Fruit fly (Drosophila melanogaster) whole organism, embryonic: Measurements from ENCODE around the gene Scgalpha.

Experiments used
- Abd-B ChIP-seq: fragments of 200-800 bp; sonication (Bioruptor generic); optimal IDR thresholded peaks from 2 replicates; lab custom pipeline; 2018; ENCODE audit warnings: missing biosample characterization, mild to moderate bottlenecking, missing genetic modification characterization, moderate library complexity
- CG10147 ChIP-seq: fragments of 200-800 bp; sonication (Bioruptor generic); optimal IDR thresholded peaks from 2 replicates; lab custom pipeline; 2019; ENCODE audit warnings: missing biosample characterization, mild to moderate bottlenecking, missing genetic modification characterization, moderate library complexity
- CG10267 ChIP-seq: fragments of 200-800 bp; sonication (Bioruptor generic); optimal IDR thresholded peaks from 2 replicates; lab custom pipeline; 2018; ENCODE audit warnings: missing biosample characterization, mild to moderate bottlenecking, missing genetic modification characterization, moderate library complexity
- CG10431 ChIP-seq: fragments of 200-800 bp; sonication (Bioruptor generic); optimal IDR thresholded peaks from 3 replicates; lab custom pipeline; 2018; ENCODE audit warnings: missing biosample characterization, mild to moderate bottlenecking, missing genetic modification characterization
- CG10462 ChIP-seq: fragments of 200-800 bp; sonication (Bioruptor generic); optimal IDR thresholded peaks from 2 replicates; lab custom pipeline; 2016; ENCODE audit warnings: missing biosample characterization, missing genetic modification characterization
- CG11085 ChIP-seq: fragments of 200-800 bp; sonication (Bioruptor generic); IDR thresholded peaks from 2 replicates; pipeline ENCODE4 v1.3.6; 2022; ENCODE audit warnings: missing biosample characterization, missing genetic modification characterization
- CG12071 ChIP-seq: fragments of 200-800 bp; sonication (Bioruptor generic); optimal IDR thresholded peaks from 3 replicates; lab custom pipeline; 2018; ENCODE audit warnings: missing biosample characterization, mild to moderate bottlenecking, missing genetic modification characterization
- CG1233 ChIP-seq: fragments of 200-800 bp; sonication (Bioruptor generic); optimal IDR thresholded peaks from 4 replicates; lab custom pipeline; 2018; ENCODE audit warnings: missing biosample characterization, mild to moderate bottlenecking, missing genetic modification characterization
- CG12769 ChIP-seq: fragments of 200-800 bp; sonication (Bioruptor generic); optimal IDR thresholded peaks from 2 replicates; lab custom pipeline; 2019; ENCODE audit warnings: missing biosample characterization, mild to moderate bottlenecking, missing genetic modification characterization, moderate library complexity
- CG14860 ChIP-seq: fragments of 200-800 bp; sonication (Bioruptor generic); IDR thresholded peaks from 3 replicates; pipeline ENCODE4 v1.3.6; 2022; ENCODE audit warnings: missing biosample characterization, missing genetic modification characterization; ENCODE audit not compliant: partially characterized antibody
- CG1603 ChIP-seq: fragments of 200-800 bp; sonication (Bioruptor generic); optimal IDR thresholded peaks from 2 replicates; lab custom pipeline; 2019; ENCODE audit warnings: missing biosample characterization, mild to moderate bottlenecking, missing genetic modification characterization, moderate library complexity
- CG17359 ChIP-seq: fragments of 200-800 bp; sonication (Bioruptor generic); optimal IDR thresholded peaks from 3 replicates; lab custom pipeline; 2018; ENCODE audit warnings: missing biosample characterization, mild to moderate bottlenecking, missing genetic modification characterization, moderate library complexity
- CG17568 ChIP-seq: fragments of 200-800 bp; sonication (Bioruptor generic); optimal IDR thresholded peaks from 2 replicates; lab custom pipeline; 2018; ENCODE audit warnings: missing biosample characterization, mild to moderate bottlenecking, missing genetic modification characterization, moderate library complexity
- CG1792 ChIP-seq: fragments of 200-800 bp; sonication (Bioruptor generic); optimal IDR thresholded peaks from 2 replicates; lab custom pipeline; 2016; ENCODE audit warnings: missing biosample characterization, missing genetic modification characterization
- CG3407 ChIP-seq: fragments of 200-800 bp; sonication (Bioruptor generic); optimal IDR thresholded peaks from 2 replicates; lab custom pipeline; 2018; ENCODE audit warnings: missing biosample characterization, mild to moderate bottlenecking, missing genetic modification characterization
- CG4707 ChIP-seq: fragments of 200-800 bp; sonication (Bioruptor generic); optimal IDR thresholded peaks from 2 replicates; lab custom pipeline; 2018; ENCODE audit warnings: missing biosample characterization, mild to moderate bottlenecking, missing genetic modification characterization, moderate library complexity
- CG5245 ChIP-seq: fragments of 200-800 bp; sonication (Bioruptor generic); optimal IDR thresholded peaks from 3 replicates; lab custom pipeline; 2016; ENCODE audit warnings: missing biosample characterization, missing genetic modification characterization
- Doc2 ChIP-seq: fragments of 200-800 bp; sonication (Bioruptor generic); IDR thresholded peaks from 2 replicates; pipeline ENCODE4 v1.3.6; 2022; ENCODE audit warnings: missing biosample characterization, missing genetic modification characterization
- Fer1 ChIP-seq: fragments of 200-800 bp; sonication (Bioruptor generic); optimal IDR thresholded peaks from 2 replicates; lab custom pipeline; 2017; ENCODE audit warnings: missing biosample characterization, mild to moderate bottlenecking, missing genetic modification characterization
- H15 ChIP-seq: fragments of 200-800 bp; sonication (Bioruptor generic); IDR thresholded peaks from 3 replicates; pipeline ENCODE4 v1.3.6; 2022; ENCODE audit warnings: missing biosample characterization, missing genetic modification characterization
- Lhr ChIP-seq: fragments of 200-800 bp; sonication (Bioruptor generic); optimal IDR thresholded peaks from 3 replicates; lab custom pipeline; 2017; ENCODE audit warnings: mild to moderate bottlenecking, missing biosample characterization, missing genetic modification reagents, missing genetic modification characterization
- Vsx1 ChIP-seq: fragments of 200-800 bp; sonication (Bioruptor generic); optimal IDR thresholded peaks from 2 replicates; lab custom pipeline; 2017; ENCODE audit warnings: missing biosample characterization, mild to moderate bottlenecking, missing genetic modification characterization, missing genetic modification reagents
- ab ChIP-seq: fragments of 200-800 bp; sonication (Bioruptor generic); optimal IDR thresholded peaks from 2 replicates; lab custom pipeline; 2016; ENCODE audit warnings: missing biosample characterization, missing genetic modification characterization
- ash1 ChIP-seq: fragments of 200-800 bp; sonication (Bioruptor generic); optimal IDR thresholded peaks from 2 replicates; lab custom pipeline; 2018; ENCODE audit warnings: missing biosample characterization, mild to moderate bottlenecking, missing genetic modification characterization
- ci ChIP-seq: fragments of 200-800 bp; sonication (Bioruptor generic); IDR thresholded peaks from 3 replicates; pipeline ENCODE4 v1.3.6; 2022; ENCODE audit warnings: missing biosample characterization, missing genetic modification characterization
- da ChIP-seq: fragments of 200-800 bp; sonication (Bioruptor generic); optimal IDR thresholded peaks from 2 replicates; lab custom pipeline; 2016; ENCODE audit warnings: missing biosample characterization, missing genetic modification characterization
- dati ChIP-seq: fragments of 200-800 bp; sonication (Bioruptor generic); IDR thresholded peaks from 2 replicates; pipeline ENCODE4 v1.3.6; 2022; ENCODE audit warnings: missing biosample characterization, missing genetic modification characterization
- disco-r ChIP-seq: fragments of 200-800 bp; sonication (Bioruptor generic); optimal IDR thresholded peaks from 2 replicates; lab custom pipeline; 2016; ENCODE audit warnings: missing biosample characterization, missing genetic modification characterization
- dmrt11E ChIP-seq: fragments of 200-800 bp; sonication (Bioruptor generic); optimal IDR thresholded peaks from 3 replicates; lab custom pipeline; 2018; ENCODE audit warnings: missing biosample characterization, mild to moderate bottlenecking, missing genetic modification characterization, moderate library complexity
- fd96Cb ChIP-seq: fragments of 200-800 bp; sonication (Bioruptor generic); optimal IDR thresholded peaks from 2 replicates; lab custom pipeline; 2018; ENCODE audit warnings: missing biosample characterization, mild to moderate bottlenecking, missing genetic modification characterization, moderate library complexity
- ftz-f1 ChIP-seq: fragments of 200-800 bp; sonication (Bioruptor generic); optimal IDR thresholded peaks from 2 replicates; lab custom pipeline; 2016; ENCODE audit warnings: missing biosample characterization, missing genetic modification characterization
- gcm2 ChIP-seq: fragments of 200-800 bp; sonication (Bioruptor generic); optimal IDR thresholded peaks from 2 replicates; lab custom pipeline; 2016; ENCODE audit warnings: missing biosample characterization, missing genetic modification characterization
- grn ChIP-seq: fragments of 200-800 bp; sonication (Bioruptor generic); optimal IDR thresholded peaks from 3 replicates; lab custom pipeline; 2017; ENCODE audit warnings: missing biosample characterization, missing genetic modification characterization
- insv ChIP-seq, 2 experiments: fragments of 200-800 bp; sonication (Bioruptor generic); optimal IDR thresholded peaks; 3 replicates each; lab custom pipeline; 2016 to 2018; ENCODE audit warnings: missing biosample characterization in 2 of 2, missing genetic modification characterization in 2 of 2
- jing ChIP-seq: fragments of 200-800 bp; sonication (Bioruptor generic); optimal IDR thresholded peaks from 2 replicates; lab custom pipeline; 2018; ENCODE audit warnings: missing biosample characterization, mild to moderate bottlenecking, missing genetic modification characterization
- jumu ChIP-seq: fragments of 200-800 bp; sonication (Bioruptor generic); optimal IDR thresholded peaks from 3 replicates; lab custom pipeline; 2016; ENCODE audit warnings: missing biosample characterization, missing genetic modification characterization
- kah ChIP-seq: fragments of 200-800 bp; sonication (Bioruptor generic); optimal IDR thresholded peaks from 2 replicates; lab custom pipeline; 2018; ENCODE audit warnings: missing biosample characterization, mild to moderate bottlenecking, missing genetic modification characterization
- kay ChIP-seq: fragments of 200-800 bp; sonication (Bioruptor generic); optimal IDR thresholded peaks from 2 replicates; lab custom pipeline; 2016; ENCODE audit warnings: missing biosample characterization, missing genetic modification characterization
- ken ChIP-seq: fragments of 200-800 bp; sonication (Bioruptor generic); IDR thresholded peaks from 3 replicates; pipeline ENCODE4 v1.3.6; 2022; ENCODE audit warnings: missing biosample characterization, missing genetic modification characterization
- lilli ChIP-seq: fragments of 200-800 bp; sonication (Bioruptor generic); optimal IDR thresholded peaks from 3 replicates; lab custom pipeline; 2016; ENCODE audit warnings: missing biosample characterization, missing genetic modification characterization
- odd ChIP-seq: fragments of 200-800 bp; sonication (Bioruptor generic); optimal IDR thresholded peaks from 2 replicates; lab custom pipeline; 2017; ENCODE audit warnings: missing biosample characterization, mild to moderate bottlenecking, missing genetic modification characterization
- otp ChIP-seq: fragments of 200-800 bp; sonication (Bioruptor generic); IDR thresholded peaks from 3 replicates; pipeline ENCODE4, ENCODE4 v1.3.6; 2022; ENCODE audit warnings: missing biosample characterization, missing genetic modification characterization
- sc ChIP-seq, 3 experiments: fragments of >200 bp in 2 of 3; fragments of 200-800 bp in 1 of 3; sonication (Bioruptor generic) in 1 of 3; optimal IDR thresholded peaks; 2 replicates in 2 of 3; 3 replicates in 1 of 3; lab custom pipeline; 2017; ENCODE audit warnings: mild to moderate bottlenecking in 1 of 3, missing biosample characterization in 1 of 3, missing genetic modification characterization in 1 of 3, missing genetic modification reagents in 1 of 3
- schlank ChIP-seq: fragments of 200-800 bp; sonication (Bioruptor generic); optimal IDR thresholded peaks from 2 replicates; lab custom pipeline; 2018; ENCODE audit warnings: missing biosample characterization, mild to moderate bottlenecking, missing genetic modification characterization
- sens ChIP-seq: fragments of 200-800 bp; sonication (Bioruptor generic); peaks from one replicate; lab custom pipeline; 2016; ENCODE audit warnings: missing biosample characterization, missing genetic modification characterization
- slp2 ChIP-seq: fragments of 200-800 bp; sonication (Bioruptor generic); optimal IDR thresholded peaks from 2 replicates; lab custom pipeline; 2016; ENCODE audit warnings: missing biosample characterization, missing genetic modification characterization
- stc ChIP-seq: fragments of 200-800 bp; sonication (Bioruptor generic); IDR thresholded peaks from 2 replicates; pipeline ENCODE4 v1.3.6; 2022; ENCODE audit warnings: missing biosample characterization, missing genetic modification characterization
- tna ChIP-seq: fragments of 200-800 bp; sonication (Bioruptor generic); IDR thresholded peaks from 2 replicates; pipeline ENCODE4 v1.3.6; 2022; ENCODE audit warnings: missing biosample characterization, missing genetic modification characterization; ENCODE audit not compliant: partially characterized antibody
- tup ChIP-seq: fragments of 200-800 bp; sonication (Bioruptor generic); optimal IDR thresholded peaks from 2 replicates; lab custom pipeline; 2016; ENCODE audit warnings: missing biosample characterization, mild to moderate bottlenecking, missing genetic modification characterization, moderate library complexity

Scgalpha gene

dm6 chr2L:8277561-8278201, 25.5 kb upstream of the Scgalpha start (continued):
- TF ChIP-seq otp (peak; percentile 99), ftz-f1 (peak; percentile 73), Abd-B (GFP tag; lab: Kevin White, UChicago) (peak; percentile 93), CG5245 (GFP tag; lab: Kevin White, UChicago) (peak; percentile 97), tna (no peak; the same call in 1 of the 2 replicates), CG12769 (tag; lab: Kevin White, UChicago) (peak; percentile 87), CG11085 (peak; percentile 93), Doc2 (GFP tag; lab: Robert Waterston, UW) (peak; percentile 83), odd (GFP tag; lab: Kevin White, UChicago) (peak; percentile 96), Lhr (GFP tag; lab: Kevin White, UChicago) (peak; percentile 94), CG17568 (GFP tag; lab: Kevin White, UChicago) (peak; percentile 96), disco-r (GFP tag; lab: Kevin White, UChicago) (peak; percentile 85), ci (peak; percentile 99), CG1603 (tag; lab: Kevin White, UChicago) (peak; percentile 78), jumu (GFP tag; lab: Kevin White, UChicago) (peak; percentile 73), jing (peak; percentile 77), grn (GFP tag; lab: Kevin White, UChicago) (peak; percentile 86), CG10462 (GFP tag; lab: Kevin White, UChicago) (peak; percentile 96), schlank (peak; percentile 79), gcm2 (GFP tag; lab: Kevin White, UChicago) (peak; percentile 91), CG17359 (tag; lab: Kevin White, UChicago) (peak; percentile 99), dmrt11E (peak; percentile 99), lilli (GFP tag; lab: Kevin White, UChicago) (peak; percentile 97), CG4707 (GFP tag; lab: Kevin White, UChicago) (peak; percentile 95), CG10267 (tag; lab: Kevin White, UChicago) (peak; percentile 98), slp2 (GFP tag; lab: Kevin White, UChicago) (peak; percentile 84), sens (GFP tag; lab: Kevin White, UChicago) (peak; percentile 99), kay (GFP tag; lab: Kevin White, UChicago) (peak; percentile 97), CG1792 (peak; percentile 81), H15 (GFP tag; lab: Robert Waterston, UW) (peak; percentile 98), stc (GFP tag; lab: Robert Waterston, UW) (peak; percentile 99), da (GFP tag; lab: Kevin White, UChicago) (peak; percentile 73), sc (optimal IDR thresholded peaks at IDR 0.05; lab: Kevin White, UChicago) (no peak), sc (GFP tag; optimal IDR thresholded peaks at IDR 0.05; lab: Kevin White, UChicago) (peak; percentile 98), kah (peak; percentile 95), Fer1 (GFP tag; lab: Kevin White, UChicago) (peak; percentile 98), ken (GFP tag; lab: Robert Waterston, UW) (peak; percentile 98), CG14860 (GFP tag; lab: Robert Waterston, UW) (no peak), fd96Cb (tag; lab: Kevin White, UChicago) (peak; percentile 98), CG12071 (GFP tag; lab: Kevin White, UChicago) (peak; percentile 88), ash1 (peak; percentile 63), CG1233 (GFP tag; lab: Kevin White, UChicago) (peak; percentile 96), CG10147 (GFP tag; lab: Kevin White, UChicago) (peak; percentile 96), CG10431 (GFP tag; lab: Kevin White, UChicago) (peak; percentile 95), insv (GFP tag; optimal IDR thresholded peaks at IDR 0.05; lab: Kevin White, UChicago) (peak; percentile 11 to 62), dati (GFP tag; lab: Robert Waterston, UW) (peak; percentile 97), CG3407 (GFP tag; lab: Kevin White, UChicago) (peak; percentile 98), tup (peak; percentile 97), ab (GFP tag; lab: Kevin White, UChicago) (no peak), Vsx1 (GFP tag; lab: Kevin White, UChicago) (peak; percentile 95)
